Fruit fly (Drosophila melanogaster) whole organism, embryonic: ENCODE results near the gene CG4459.

ENCODE experiments used
- ATbp ChIP-seq: fragments of 200-800 bp; sonication (Bioruptor generic); optimal IDR thresholded peaks from 2 replicates; lab custom pipeline; 2017; ENCODE audit warnings: missing biosample characterization, mild to moderate bottlenecking, missing genetic modification characterization, missing genetic modification reagents
- Atf6 ChIP-seq: fragments of 200-800 bp; sonication (Bioruptor generic); IDR thresholded peaks from 2 replicates; pipeline ENCODE4 v1.3.6; 2022; ENCODE audit warnings: missing biosample characterization, missing genetic modification characterization
- Blimp-1 ChIP-seq: fragments of 200-800 bp; sonication (Bioruptor generic); optimal IDR thresholded peaks from 3 replicates; lab custom pipeline; 2018; ENCODE audit warnings: missing biosample characterization, missing genetic modification characterization, mild to moderate bottlenecking, moderate library complexity, missing genetic modification reagents
- BtbVII ChIP-seq: fragments of 200-800 bp; sonication (Bioruptor generic); optimal IDR thresholded peaks from 3 replicates; lab custom pipeline; 2017; ENCODE audit warnings: missing biosample characterization, mild to moderate bottlenecking, missing genetic modification characterization
- CG10209 ChIP-seq: fragments of 200-800 bp; sonication (Bioruptor generic); optimal IDR thresholded peaks from 3 replicates; lab custom pipeline; 2017; ENCODE audit warnings: missing biosample characterization, mild to moderate bottlenecking, missing genetic modification characterization, missing genetic modification reagents
- CG10543 ChIP-seq: fragments of 200-800 bp; sonication (Bioruptor generic); optimal IDR thresholded peaks from 3 replicates; lab custom pipeline; 2017; ENCODE audit warnings: missing biosample characterization, mild to moderate bottlenecking, missing genetic modification characterization, moderate library complexity
- CG1233 ChIP-seq: fragments of 200-800 bp; sonication (Bioruptor generic); optimal IDR thresholded peaks from 4 replicates; lab custom pipeline; 2018; ENCODE audit warnings: missing biosample characterization, mild to moderate bottlenecking, missing genetic modification characterization
- CG12391 ChIP-seq: fragments of 200-800 bp; sonication (Bioruptor generic); optimal IDR thresholded peaks from 3 replicates; lab custom pipeline; 2018; ENCODE audit warnings: missing biosample characterization, mild to moderate bottlenecking, missing genetic modification characterization, moderate library complexity
- CG18599 ChIP-seq: fragments of 200-800 bp; sonication (Bioruptor generic); optimal IDR thresholded peaks from 3 replicates; lab custom pipeline; 2017; ENCODE audit warnings: missing biosample characterization, missing genetic modification characterization, mild to moderate bottlenecking, moderate library complexity, missing genetic modification reagents
- CG18764 ChIP-seq: fragments of 200-800 bp; sonication (Bioruptor generic); optimal IDR thresholded peaks from 3 replicates; lab custom pipeline; 2016; ENCODE audit warnings: missing biosample characterization, missing genetic modification characterization
- CG2889 ChIP-seq: fragments of 200-800 bp; sonication (Bioruptor generic); IDR thresholded peaks from 3 replicates; pipeline ENCODE4 v1.3.6; 2022; ENCODE audit warnings: missing biosample characterization, missing genetic modification characterization
- CG33213 ChIP-seq: fragments of 200-800 bp; sonication (Bioruptor generic); optimal IDR thresholded peaks from 3 replicates; lab custom pipeline; 2016; ENCODE audit warnings: missing biosample characterization, missing genetic modification characterization
- CG3847 ChIP-seq: fragments of 200-800 bp; sonication (Bioruptor generic); IDR thresholded peaks from 2 replicates; pipeline ENCODE4 v1.3.6; 2022; ENCODE audit warnings: missing biosample characterization, missing genetic modification characterization
- CG4282 ChIP-seq: fragments of 200-800 bp; sonication (Bioruptor generic); optimal IDR thresholded peaks from 2 replicates; lab custom pipeline; 2016; ENCODE audit warnings: missing biosample characterization, missing genetic modification characterization
- CG4730 ChIP-seq: fragments of 200-800 bp; sonication (Bioruptor generic); IDR thresholded peaks from 2 replicates; pipeline ENCODE4 v1.3.6; 2022; ENCODE audit warnings: missing biosample characterization, missing genetic modification characterization
- CG6254 ChIP-seq: fragments of 200-800 bp; sonication (Bioruptor generic); optimal IDR thresholded peaks from 3 replicates; lab custom pipeline; 2017; ENCODE audit warnings: mild to moderate bottlenecking, missing biosample characterization, missing genetic modification reagents, missing genetic modification characterization
- CG7928 ChIP-seq: fragments of 200-800 bp; sonication (Bioruptor generic); optimal IDR thresholded peaks from 2 replicates; lab custom pipeline; 2017; ENCODE audit warnings: missing biosample characterization, mild to moderate bottlenecking, missing genetic modification characterization
- CG7963 ChIP-seq: fragments of 200-800 bp; sonication (Bioruptor generic); IDR thresholded peaks from 3 replicates; pipeline ENCODE4 v1.3.6; 2022; ENCODE audit warnings: missing biosample characterization, missing genetic modification characterization; ENCODE audit not compliant: partially characterized antibody
- CG9797 ChIP-seq: fragments of 200-800 bp; sonication (Bioruptor generic); optimal IDR thresholded peaks from 3 replicates; lab custom pipeline; 2018; ENCODE audit warnings: missing biosample characterization, mild to moderate bottlenecking, missing genetic modification characterization
- CG9932 ChIP-seq: fragments of 200-800 bp; sonication (Bioruptor generic); IDR thresholded peaks from 2 replicates; pipeline ENCODE4 v1.3.6; 2022; ENCODE audit warnings: missing biosample characterization, missing genetic modification characterization
- CTCF ChIP-seq: fragments of 200-800 bp; sonication (Bioruptor generic); optimal IDR thresholded peaks from 2 replicates; lab custom pipeline; 2017; ENCODE audit warnings: missing biosample characterization, mild to moderate bottlenecking, missing genetic modification characterization, moderate library complexity
- CkIIα-i1 ChIP-seq: fragments of 200-800 bp; sonication (Bioruptor generic); IDR thresholded peaks from 2 replicates; pipeline ENCODE4 v1.3.6; 2022; ENCODE audit warnings: missing biosample characterization, missing genetic modification characterization
- CoRest ChIP-seq: fragments of 200-800 bp; sonication (Bioruptor generic); optimal IDR thresholded peaks from 3 replicates; lab custom pipeline; 2018; ENCODE audit warnings: missing biosample characterization, mild to moderate bottlenecking, missing genetic modification characterization, moderate library complexity
- CrebB ChIP-seq: fragments of 200-800 bp; sonication (Bioruptor generic); optimal IDR thresholded peaks from 3 replicates; lab custom pipeline; 2018; ENCODE audit warnings: missing biosample characterization, mild to moderate bottlenecking, missing genetic modification characterization
- Dp ChIP-seq: fragments of 200-800 bp; sonication (Bioruptor generic); optimal IDR thresholded peaks from 2 replicates; lab custom pipeline; 2018; ENCODE audit warnings: missing biosample characterization, mild to moderate bottlenecking, missing genetic modification characterization, moderate library complexity
- Fer3 ChIP-seq: fragments of 200-800 bp; sonication (Bioruptor generic); optimal IDR thresholded peaks from 2 replicates; lab custom pipeline; 2018; ENCODE audit warnings: missing biosample characterization, mild to moderate bottlenecking, missing genetic modification characterization, moderate library complexity
- HLH3B ChIP-seq: fragments of 200-800 bp; sonication (Bioruptor generic); IDR thresholded peaks from 2 replicates; pipeline ENCODE4 v1.3.6; 2022; ENCODE audit warnings: missing biosample characterization, missing genetic modification characterization
- Hey ChIP-seq: fragments of 200-800 bp; sonication (Bioruptor generic); optimal IDR thresholded peaks from 3 replicates; lab custom pipeline; 2018; ENCODE audit warnings: missing biosample characterization, mild to moderate bottlenecking, missing genetic modification characterization
- HmgD ChIP-seq: fragments of 200-800 bp; sonication (Bioruptor generic); optimal IDR thresholded peaks from 3 replicates; lab custom pipeline; 2016; ENCODE audit warnings: missing biosample characterization, missing genetic modification characterization
- NK7.1 ChIP-seq: fragments of 200-800 bp; sonication (Bioruptor generic); optimal IDR thresholded peaks from 3 replicates; lab custom pipeline; 2016; ENCODE audit warnings: missing biosample characterization, missing genetic modification characterization
- Ravus ChIP-seq: fragments of 200-800 bp; sonication (Bioruptor generic); IDR thresholded peaks from 2 replicates; pipeline ENCODE4 v1.3.6; 2022; ENCODE audit warnings: missing biosample characterization, missing genetic modification characterization
- Sox102F ChIP-seq: fragments of 200-800 bp; sonication (Bioruptor generic); optimal IDR thresholded peaks from 2 replicates; lab custom pipeline; 2018; ENCODE audit warnings: missing biosample characterization, mild to moderate bottlenecking, missing genetic modification characterization, moderate library complexity
- Sry-δ ChIP-seq: fragments of 200-800 bp; sonication (Bioruptor generic); optimal IDR thresholded peaks from 2 replicates; lab custom pipeline; 2016; ENCODE audit warnings: missing biosample characterization, missing genetic modification characterization
- ab ChIP-seq: fragments of 200-800 bp; sonication (Bioruptor generic); optimal IDR thresholded peaks from 2 replicates; lab custom pipeline; 2016; ENCODE audit warnings: missing biosample characterization, missing genetic modification characterization
- ara ChIP-seq: fragments of 200-800 bp; sonication (Bioruptor generic); IDR thresholded peaks from 2 replicates; pipeline ENCODE4 v1.3.6; 2022; ENCODE audit warnings: missing biosample characterization, missing genetic modification characterization
- bab2 ChIP-seq: fragments of 200-800 bp; sonication (Bioruptor generic); optimal IDR thresholded peaks from 2 replicates; lab custom pipeline; 2016; ENCODE audit warnings: missing biosample characterization, missing genetic modification characterization
- cg ChIP-seq: fragments of 200-800 bp; sonication (Bioruptor generic); optimal IDR thresholded peaks from 3 replicates; lab custom pipeline; 2019; ENCODE audit warnings: missing biosample characterization, mild to moderate bottlenecking, missing genetic modification characterization, moderate library complexity
- chinmo ChIP-seq: fragments of 200-800 bp; sonication (Bioruptor generic); IDR thresholded peaks from 4 replicates; pipeline ENCODE4 v1.3.6; 2022; ENCODE audit warnings: missing biosample characterization, missing genetic modification characterization; ENCODE audit not compliant: partially characterized antibody
- chn ChIP-seq: fragments of 200-800 bp; sonication (Bioruptor generic); optimal IDR thresholded peaks from 2 replicates; lab custom pipeline; 2016; ENCODE audit warnings: missing biosample characterization, missing genetic modification characterization
- ewg ChIP-seq: fragments of 200-800 bp; sonication (Bioruptor generic); optimal IDR thresholded peaks from 3 replicates; lab custom pipeline; 2017; ENCODE audit warnings: mild to moderate bottlenecking, missing biosample characterization, missing genetic modification reagents, missing genetic modification characterization
- fd96Cb ChIP-seq: fragments of 200-800 bp; sonication (Bioruptor generic); optimal IDR thresholded peaks from 2 replicates; lab custom pipeline; 2018; ENCODE audit warnings: missing biosample characterization, mild to moderate bottlenecking, missing genetic modification characterization, moderate library complexity
- jigr1 ChIP-seq: fragments of 200-800 bp; sonication (Bioruptor generic); IDR thresholded peaks from 3 replicates; pipeline ENCODE4 v1.3.6; 2022; ENCODE audit warnings: missing biosample characterization, missing genetic modification characterization
- ken ChIP-seq: fragments of 200-800 bp; sonication (Bioruptor generic); IDR thresholded peaks from 3 replicates; pipeline ENCODE4 v1.3.6; 2022; ENCODE audit warnings: missing biosample characterization, missing genetic modification characterization
- kni ChIP-seq: fragments of 200-800 bp; sonication (Bioruptor generic); optimal IDR thresholded peaks from 3 replicates; lab custom pipeline; 2017; ENCODE audit warnings: mild to moderate bottlenecking, missing biosample characterization, missing genetic modification reagents, missing genetic modification characterization
- lola ChIP-seq, 3 experiments: fragments of >200 bp in 2 of 3; fragments of 200-800 bp in 1 of 3; sonication (Bioruptor generic) in 1 of 3; optimal IDR thresholded peaks; 2 replicates each; lab custom pipeline; 2017 to 2019; ENCODE audit warnings: missing biosample characterization in 3 of 3, missing genetic modification characterization in 3 of 3, mild to moderate bottlenecking in 1 of 3, moderate library complexity in 1 of 3
- stc ChIP-seq: fragments of 200-800 bp; sonication (Bioruptor generic); IDR thresholded peaks from 2 replicates; pipeline ENCODE4 v1.3.6; 2022; ENCODE audit warnings: missing biosample characterization, missing genetic modification characterization
- sug ChIP-seq: fragments of 200-800 bp; optimal IDR thresholded peaks from 2 replicates; lab custom pipeline; 2019; ENCODE audit warnings: missing biosample characterization, mild to moderate bottlenecking, missing genetic modification characterization, moderate library complexity
- tna ChIP-seq: fragments of 200-800 bp; sonication (Bioruptor generic); IDR thresholded peaks from 2 replicates; pipeline ENCODE4 v1.3.6; 2022; ENCODE audit warnings: missing biosample characterization, missing genetic modification characterization; ENCODE audit not compliant: partially characterized antibody
- tx ChIP-seq: fragments of 200-800 bp; sonication (Bioruptor generic); optimal IDR thresholded peaks from 2 replicates; lab custom pipeline; 2016; ENCODE audit warnings: missing biosample characterization, missing genetic modification characterization
- z ChIP-seq: fragments of 200-800 bp; sonication (Bioruptor generic); IDR thresholded peaks from 3 replicates; pipeline ENCODE4 v1.3.6; 2022; ENCODE audit warnings: missing biosample characterization, missing genetic modification characterization

Gene CG4459

DNA sequence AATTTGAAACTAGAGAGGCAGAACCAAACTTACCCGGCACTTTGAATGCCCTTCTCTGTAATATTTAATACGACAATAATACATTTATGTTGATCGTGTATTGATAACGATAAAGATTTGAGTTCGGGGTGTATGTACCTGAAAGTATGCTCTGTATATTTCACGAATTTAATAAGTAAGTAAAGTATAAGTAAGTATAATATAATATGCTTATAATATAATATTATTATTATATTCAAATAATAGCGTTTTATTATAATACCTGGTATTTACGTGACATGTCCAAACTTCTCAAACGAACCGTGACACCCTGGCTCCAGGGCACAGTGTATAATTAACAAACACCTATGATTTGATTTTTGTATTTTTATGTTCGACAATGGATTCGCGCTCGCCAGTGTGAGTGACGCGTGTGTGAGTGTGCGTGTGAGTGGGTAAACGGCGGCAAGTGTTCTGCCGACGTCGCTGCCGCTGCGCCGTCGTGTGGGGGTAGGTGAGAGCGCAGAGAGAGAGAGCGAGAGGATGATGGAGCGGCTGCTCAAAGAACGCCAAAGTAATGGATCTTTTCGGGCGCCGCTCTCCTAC is 38.7 kb downstream of the CG4459 start (continued):
- peak; percentile 51 for TF ChIP-seq CG6254
- peak; percentile 80 for TF ChIP-seq CG10209
- TF ChIP-seq ara (GFP tag; lab: Robert Waterston, UW) = 0 out of 2 replicates have a peak, but pooled peaks have one; percentile 7
- TF ChIP-seq Dp (GFP tag; lab: Kevin White, UChicago) = no peak
- TF ChIP-seq CG2889 (GFP tag; lab: Robert Waterston, UW) = 0 out of 3 replicates have a peak, but pooled peaks have one; percentile 17
- TF ChIP-seq CoRest (tag; lab: Kevin White, UChicago) = peak; percentile 86
- TF ChIP-seq CG18764 (GFP tag; lab: Kevin White, UChicago) = peak; percentile 52
- TF ChIP-seq jigr1 (GFP tag; lab: Robert Waterston, UW) = no peak
- TF ChIP-seq cg (GFP tag; lab: Kevin White, UChicago) = peak; percentile 81
- no peak for TF ChIP-seq ken (GFP tag; lab: Robert Waterston, UW)
- TF ChIP-seq CTCF (GFP tag; lab: Kevin White, UChicago) = peak; percentile 47
- no peak for TF ChIP-seq tna
- peak; percentile 44 for TF ChIP-seq CrebB (tag; lab: Kevin White, UChicago)
- TF ChIP-seq Atf6 = peak; percentile 64; the same call in 1 of the 2 replicates
- peak; percentile 50 for TF ChIP-seq CG7928 (GFP tag; lab: Kevin White, UChicago)
- no peak for TF ChIP-seq ab
- TF ChIP-seq CG4282 (GFP tag; lab: Kevin White, UChicago) = no peak
- no peak for TF ChIP-seq CkIIα-i1
- TF ChIP-seq CG1233 = peak; percentile 79
- TF ChIP-seq CG12391 (tag; lab: Kevin White, UChicago) = peak; percentile 73
- no peak for TF ChIP-seq bab2 (GFP tag; lab: Kevin White, UChicago)
- TF ChIP-seq CG4730 = peak; percentile 54; the same call in 1 of the 2 replicates
- peak; percentile 76 for TF ChIP-seq Blimp-1 (GFP tag; lab: Kevin White, UChicago)
- peak; percentile 57 for TF ChIP-seq CG3847
- no peak for TF ChIP-seq CG7963 (GFP tag; lab: Robert Waterston, UW)
- peak; percentile 89 for TF ChIP-seq CG18599 (GFP tag; lab: Kevin White, UChicago)
- TF ChIP-seq HmgD (GFP tag; lab: Kevin White, UChicago) = no peak
- TF ChIP-seq kni (GFP tag; lab: Kevin White, UChicago) = no peak
- TF ChIP-seq lola (GFP tag; optimal IDR thresholded peaks at IDR 0.05; lab: Kevin White, UChicago) = peak in 1 of 3 experiments; percentile 15
- no peak for TF ChIP-seq Hey (tag; lab: Kevin White, UChicago)
- TF ChIP-seq chinmo (GFP tag; lab: Robert Waterston, UW) = peak; percentile 69; the same call in 3 of the 4 replicates
- no peak for TF ChIP-seq CG9797 (GFP tag; lab: Kevin White, UChicago)
- peak; percentile 87 for TF ChIP-seq BtbVII (GFP tag; lab: Kevin White, UChicago)
- peak; percentile 78 for TF ChIP-seq fd96Cb (tag; lab: Kevin White, UChicago)
- no peak for TF ChIP-seq tx (GFP tag; lab: Kevin White, UChicago)
- TF ChIP-seq ATbp = peak; percentile 52
- peak; percentile 80 for TF ChIP-seq CG10543 (GFP tag; lab: Kevin White, UChicago)
- peak; percentile 37; the same call in 1 of the 2 replicates for TF ChIP-seq HLH3B (GFP tag; lab: Robert Waterston, UW)
- TF ChIP-seq CG33213 = peak; percentile 27
- peak; percentile 86 for TF ChIP-seq Fer3 (tag; lab: Kevin White, UChicago)
- no peak for TF ChIP-seq stc (GFP tag; lab: Robert Waterston, UW)
- TF ChIP-seq z = peak; percentile 72; the same call in 2 of the 3 replicates
- peak; percentile 66 for TF ChIP-seq CG9932 (GFP tag; lab: Robert Waterston, UW)
- no peak for TF ChIP-seq chn (GFP tag; lab: Kevin White, UChicago)
- TF ChIP-seq Sry-δ (GFP tag; lab: Kevin White, UChicago) = no peak
- TF ChIP-seq NK7.1 (GFP tag; lab: Kevin White, UChicago) = no peak
- TF ChIP-seq Ravus (GFP tag; lab: Robert Waterston, UW) = peak; percentile 9
- peak; percentile 60 for TF ChIP-seq sug (tag; lab: Kevin White, UChicago)
- TF ChIP-seq Sox102F (GFP tag; lab: Kevin White, UChicago) = peak; percentile 67
- peak; percentile 43 for TF ChIP-seq ewg (GFP tag; lab: Kevin White, UChicago)
